Worm (Caenorhabditis elegans) whole organism, early embryonic: ENCODE results near the gene gar-3.

Source experiments
- F13C5.2 ChIP-seq: sonication (generic microtip); optimal IDR thresholded peaks from 2 replicates; lab custom pipeline; 2017; ENCODE audit warnings: mild to moderate bottlenecking, missing genetic modification characterization, inconsistent platforms, missing compliant biosample characterization
- ama-1 ChIP-seq: fragments of 150-350 bp; optimal IDR thresholded peaks from 2 replicates; lab custom pipeline; 2014
- ceh-36 ChIP-seq: sonication (generic microtip); optimal IDR thresholded peaks from 2 replicates; lab custom pipeline; 2016; ENCODE audit warnings: missing genetic modification characterization, inconsistent platforms, missing compliant biosample characterization
- hmg-4 ChIP-seq: fragments of 200-800 bp; sonication (Bioruptor generic); optimal IDR thresholded peaks from 2 replicates; lab custom pipeline; 2018; ENCODE audit warnings: mild to moderate bottlenecking, missing genetic modification characterization, missing compliant biosample characterization
- hnd-1 ChIP-seq: sonication (generic microtip); optimal IDR thresholded peaks from 2 replicates; lab custom pipeline; 2016; ENCODE audit warnings: missing genetic modification characterization, missing compliant biosample characterization
- pes-1 ChIP-seq: fragments of 200-800 bp; sonication (Bioruptor generic); IDR thresholded peaks from 2 replicates; pipeline ENCODE4 v1.3.6; 2022; ENCODE audit warnings: missing genetic modification reagents, missing genetic modification characterization, missing compliant biosample characterization
- scrt-1 ChIP-seq: fragments of 200-800 bp; sonication (Bioruptor generic); IDR thresholded peaks from 2 replicates; pipeline ENCODE4 v1.3.6; 2022; ENCODE audit warnings: missing genetic modification characterization, missing compliant biosample characterization

DNA sequence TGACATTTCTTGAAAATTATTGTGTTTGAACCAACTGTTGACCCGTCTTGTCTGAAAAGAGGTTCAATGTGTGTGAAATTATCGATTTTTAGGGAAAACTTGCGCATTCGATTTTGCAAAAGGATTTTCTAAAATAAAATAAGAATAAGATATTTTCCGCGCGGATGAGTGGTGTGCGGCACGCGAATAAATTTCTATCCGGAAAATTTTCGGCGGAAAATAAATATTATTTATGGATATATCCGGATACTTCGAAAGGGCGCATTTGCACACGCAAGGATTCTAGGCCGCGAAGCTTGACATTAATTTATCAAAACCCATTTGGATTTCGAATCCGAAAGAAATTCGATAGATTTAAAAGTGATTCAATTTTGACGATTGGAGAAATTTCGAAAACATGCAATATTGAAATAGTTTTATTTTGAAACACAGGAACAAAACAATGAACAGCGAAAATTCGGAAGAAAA is 33.7 kb downstream of the gar-3 start, which contains the start of gene rike-1:
- TF ChIP-seq ama-1 (lab: Kevin White, UChicago), result no peak
- no peak for TF ChIP-seq hnd-1 (tag; lab: Kevin White, UChicago)
- TF ChIP-seq hmg-4 (GFP tag; lab: Kevin White, UChicago), result no peak
- no peak for TF ChIP-seq ceh-36 (tag; lab: Kevin White, UChicago)
- no peak for TF ChIP-seq F13C5.2 (tag; lab: Kevin White, UChicago)
- no peak for TF ChIP-seq scrt-1 (GFP tag; lab: Robert Waterston, UW)
- no peak for TF ChIP-seq pes-1 (GFP tag; lab: Robert Waterston, UW)
